Fruit fly (Drosophila melanogaster) whole organism, embryonic: Measurements from ENCODE around the gene Cad88C.

Experiments
- CG7839 ChIP-seq: fragments of 200-800 bp; sonication (Bioruptor generic); optimal IDR thresholded peaks from 3 replicates; lab custom pipeline; 2018; ENCODE audit warnings: missing biosample characterization, mild to moderate bottlenecking, missing genetic modification characterization, moderate library complexity
- HLH3B ChIP-seq: fragments of 200-800 bp; sonication (Bioruptor generic); IDR thresholded peaks from 2 replicates; pipeline ENCODE4 v1.3.6; 2022; ENCODE audit warnings: missing biosample characterization, missing genetic modification characterization
- disco-r ChIP-seq: fragments of 200-800 bp; sonication (Bioruptor generic); optimal IDR thresholded peaks from 2 replicates; lab custom pipeline; 2016; ENCODE audit warnings: missing biosample characterization, missing genetic modification characterization
- gce ChIP-seq: fragments of 200-800 bp; sonication (Bioruptor generic); IDR thresholded peaks from 3 replicates; pipeline ENCODE4 v1.3.6; 2022; ENCODE audit warnings: missing biosample characterization, missing genetic modification characterization
- sens ChIP-seq: fragments of 200-800 bp; sonication (Bioruptor generic); peaks from one replicate; lab custom pipeline; 2016; ENCODE audit warnings: missing biosample characterization, missing genetic modification characterization
- shn ChIP-seq: fragments of 200-800 bp; sonication (Bioruptor generic); optimal IDR thresholded peaks from 3 replicates; lab custom pipeline; 2016; ENCODE audit warnings: missing biosample characterization, missing genetic modification characterization
- trem ChIP-seq: fragments of 200-800 bp; optimal IDR thresholded peaks from 3 replicates; lab custom pipeline; 2019; ENCODE audit warnings: missing biosample characterization, mild to moderate bottlenecking, missing genetic modification characterization, moderate library complexity

DNA sequence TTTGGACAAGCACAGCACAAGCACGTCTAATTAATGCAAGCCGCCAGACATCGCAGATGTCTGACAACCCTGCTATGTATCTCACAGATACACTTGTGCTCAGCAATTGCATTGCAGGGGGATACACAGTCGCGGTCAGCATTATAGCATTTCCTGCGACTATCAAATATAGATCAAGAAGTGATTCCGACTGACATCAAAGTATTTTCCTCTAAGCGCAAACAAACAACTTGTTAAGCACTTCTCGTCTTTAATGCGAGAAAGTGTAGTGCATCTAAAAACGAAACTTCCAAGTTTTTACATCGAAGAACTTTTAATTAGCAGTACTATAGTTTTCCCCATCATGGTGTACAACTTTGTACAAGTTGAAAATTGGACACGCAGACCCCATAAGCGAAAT is 42.6 kb downstream of the Cad88C start:
- TF ChIP-seq CG7839 (tag; lab: Kevin White, UChicago): no peak
- no peak for TF ChIP-seq trem
- TF ChIP-seq shn (GFP tag; lab: Kevin White, UChicago): no peak
- TF ChIP-seq HLH3B: no peak
- no peak for TF ChIP-seq sens (GFP tag; lab: Kevin White, UChicago)
- TF ChIP-seq disco-r (GFP tag; lab: Kevin White, UChicago): no peak
- no peak for TF ChIP-seq gce
